Worm (Caenorhabditis elegans): ENCODE data around the gene srh-148.

DNA sequence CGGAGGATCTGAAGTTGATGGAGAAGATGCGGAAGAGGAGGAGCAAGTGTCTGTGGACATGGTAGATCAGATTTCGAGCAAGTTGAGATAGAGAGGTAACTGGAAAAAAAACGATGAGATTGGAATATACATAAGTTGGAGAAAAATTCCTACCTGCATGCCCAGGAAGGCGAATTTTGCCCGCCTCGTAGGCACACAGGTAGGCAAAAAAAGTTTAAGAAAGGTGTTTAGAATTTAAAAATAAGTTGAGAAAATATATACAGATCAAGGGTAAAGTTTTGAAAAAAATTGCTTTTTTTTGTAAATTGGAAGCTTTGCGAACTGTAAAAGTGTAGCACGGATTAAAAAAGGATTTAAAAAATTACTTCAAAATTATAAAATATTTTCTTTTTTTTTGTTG lies 21.3 kb upstream of the srh-148 start, which contains the start of gene nhr-84:
- no peak for TF ChIP-seq sea-1 (GFP tag; conservative IDR thresholded peaks at IDR 0.05)
- no peak for TF ChIP-seq ama-1 (optimal IDR thresholded peaks at IDR 0.05)
- TF ChIP-seq ceh-36 (tag; optimal IDR thresholded peaks at IDR 0.05): no peak
- no peak for TF ChIP-seq tra-4 (tag; optimal IDR thresholded peaks at IDR 0.05)
- TF ChIP-seq hmg-4 (GFP tag; optimal IDR thresholded peaks at IDR 0.05): no peak
- TF ChIP-seq tbx-37 (GFP tag; conservative IDR thresholded peaks at IDR 0.05): no peak
